Worm (Caenorhabditis elegans): Measurements from ENCODE around the gene plp-1.

Gene plp-1

DNA sequence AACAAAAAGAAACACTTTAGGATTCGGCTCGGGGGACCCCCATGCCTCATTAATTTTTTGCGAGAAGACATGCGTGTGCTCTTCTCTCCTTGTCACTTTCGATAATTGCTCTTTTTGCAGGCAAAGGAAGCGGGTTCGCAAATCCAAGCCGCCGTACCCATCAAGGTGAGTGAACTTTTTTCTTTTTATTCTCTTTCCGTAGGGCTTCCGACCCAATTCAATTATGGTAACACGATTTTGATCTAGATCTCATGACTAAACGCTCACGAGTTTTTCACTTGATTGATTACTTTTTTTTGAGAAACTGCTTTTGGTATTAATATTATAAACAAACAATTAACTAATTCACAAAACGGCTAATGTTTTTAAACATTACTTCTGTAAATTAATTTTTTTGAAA, 20.6 kb upstream of the plp-1 start (continued):
- no peak for TF ChIP-seq C04F5.9 (tag; optimal IDR thresholded peaks at IDR 0.05)
- peak; percentile 17 for TF ChIP-seq fkh-10 (GFP tag; optimal IDR thresholded peaks at IDR 0.05)
- TF ChIP-seq nhr-71 (tag; optimal IDR thresholded peaks at IDR 0.05) = peak; percentile 54
- no peak for TF ChIP-seq nhr-237 (tag; optimal IDR thresholded peaks at IDR 0.05)
- no peak for TF ChIP-seq aha-1 (tag; optimal IDR thresholded peaks at IDR 0.05)
- TF ChIP-seq elt-3 (tag; optimal IDR thresholded peaks at IDR 0.05) = no peak
- TF ChIP-seq nhr-20 (tag; optimal IDR thresholded peaks at IDR 0.05) = no peak
- no peak for TF ChIP-seq lin-15B (tag; optimal IDR thresholded peaks at IDR 0.05)
- no peak for TF ChIP-seq hlh-17 (GFP tag; optimal IDR thresholded peaks at IDR 0.05; ENCODE audit: borderline replicate concordance)
- peak; percentile 53 for TF ChIP-seq ceh-8 (GFP tag; optimal IDR thresholded peaks at IDR 0.05)
- TF ChIP-seq efl-3 (GFP tag; optimal IDR thresholded peaks at IDR 0.05) = no peak
- no peak for TF ChIP-seq lir-3 (tag; optimal IDR thresholded peaks at IDR 0.05; ENCODE audit: poor library complexity)
- no peak for TF ChIP-seq ztf-4 (tag; optimal IDR thresholded peaks at IDR 0.05)
- TF ChIP-seq nhr-76 (tag; optimal IDR thresholded peaks at IDR 0.05) = no peak

DNA sequence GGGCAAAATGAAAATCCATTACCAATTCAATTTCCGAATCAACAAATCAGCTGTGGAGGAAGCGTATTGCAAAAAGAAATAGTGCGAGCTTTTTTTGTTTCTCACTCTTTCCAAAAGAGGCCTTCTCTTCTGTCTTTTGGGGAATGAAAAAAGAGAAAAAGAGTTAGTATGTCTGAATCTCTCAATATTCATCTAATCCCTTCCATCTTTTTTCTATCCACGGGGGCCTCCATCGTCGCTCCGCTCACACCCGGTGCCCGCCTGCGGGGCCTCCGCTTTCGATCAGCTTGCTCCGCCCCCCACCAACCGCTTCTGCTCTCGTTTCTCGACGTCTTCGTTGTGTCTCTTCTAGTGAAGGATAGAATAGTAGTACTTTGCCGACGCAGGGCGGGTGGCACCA, 13.9 kb upstream of the plp-1 start:
- TF ChIP-seq isw-1 (GFP tag; IDR thresholded peaks at IDR 0.05) (peak; percentile 20; the same call in 1 of the 2 replicates), efl-1 (optimal IDR thresholded peaks at IDR 0.05) (no peak), efl-1 (GFP tag; optimal IDR thresholded peaks at IDR 0.05 in 1 of 2) (no peak), snu-23 (GFP tag; optimal IDR thresholded peaks at IDR 0.05) (peak; percentile 34), zag-1 (tag; optimal IDR thresholded peaks at IDR 0.05) (peak; percentile 49), tbx-2 (tag; optimal IDR thresholded peaks at IDR 0.05) (peak; percentile 20), lin-14 (GFP tag; optimal IDR thresholded peaks at IDR 0.05) (peak; percentile 86), alr-1 (tag; optimal IDR thresholded peaks at IDR 0.05; ENCODE audit: borderline replicate concordance) (no peak), unc-86 (tag; optimal IDR thresholded peaks at IDR 0.05) (peak; percentile 49), pax-3 (tag; optimal IDR thresholded peaks at IDR 0.05) (no peak), nhr-77 (tag; optimal IDR thresholded peaks at IDR 0.05) (no peak), nhr-47 (tag; optimal IDR thresholded peaks at IDR 0.05) (peak; percentile 40), fkh-8 (tag; optimal IDR thresholded peaks at IDR 0.05) (peak; percentile 66), tlp-1 (tag; optimal IDR thresholded peaks at IDR 0.05) (no peak), C34B4.2 (tag; optimal IDR thresholded peaks at IDR 0.05) (no peak), ceh-82 (tag; optimal IDR thresholded peaks at IDR 0.05) (peak in 2 of 3 experiments; percentile 46 to 54), nhr-71 (tag; optimal IDR thresholded peaks at IDR 0.05) (peak; percentile 48), ceh-88 (GFP tag; IDR thresholded peaks at IDR 0.05) (no peak), mdl-1 (tag; optimal IDR thresholded peaks at IDR 0.05) (no peak), lsy-2 (tag; optimal IDR thresholded peaks at IDR 0.05) (peak in 1 of 2 experiments; percentile 4), egl-13 (tag; optimal IDR thresholded peaks at IDR 0.05) (peak; percentile 31), xbp-1 (tag; optimal IDR thresholded peaks at IDR 0.05) (peak; percentile 26), zip-4 (GFP tag; optimal IDR thresholded peaks at IDR 0.05) (no peak), elt-2 (tag; optimal IDR thresholded peaks at IDR 0.05) (no peak), swsn-7 (tag; optimal IDR thresholded peaks at IDR 0.05) (peak; percentile 47), nhr-12 (tag; optimal IDR thresholded peaks at IDR 0.05) (no peak), fkh-10 (GFP tag; optimal IDR thresholded peaks at IDR 0.05) (peak; percentile 31), jun-1 (tag; optimal IDR thresholded peaks at IDR 0.05) (no peak)

DNA sequence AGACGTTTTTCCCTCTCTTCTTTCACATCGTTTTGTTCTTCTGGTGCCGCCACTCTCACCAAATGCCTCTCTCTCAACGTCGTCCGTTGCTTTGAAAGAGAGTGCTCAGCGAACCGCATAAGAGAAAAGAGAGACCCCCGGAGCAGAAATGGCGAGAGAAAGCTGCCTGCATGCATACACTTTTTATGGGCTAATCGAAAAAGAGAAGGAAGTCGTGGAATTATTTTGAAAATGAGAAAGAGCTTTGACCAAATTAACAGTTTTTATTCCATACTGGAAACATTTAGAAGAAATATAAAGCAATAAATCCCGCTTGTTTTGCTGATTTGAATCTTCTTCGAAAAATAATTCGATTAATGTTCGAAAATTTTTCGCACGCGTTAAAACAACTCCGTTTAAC, 12.7 kb upstream of the plp-1 start:
- TF ChIP-seq lin-14 (GFP tag; optimal IDR thresholded peaks at IDR 0.05) = peak; percentile 54
- no peak for TF ChIP-seq alr-1 (tag; optimal IDR thresholded peaks at IDR 0.05; ENCODE audit: borderline replicate concordance)
- TF ChIP-seq efl-1 (optimal IDR thresholded peaks at IDR 0.05) = no peak
- TF ChIP-seq efl-1 (GFP tag; optimal IDR thresholded peaks at IDR 0.05 in 1 of 2) = peak in 1 of 2 experiments; percentile 76
- TF ChIP-seq nhr-90 (tag; optimal IDR thresholded peaks at IDR 0.05; ENCODE audit: poor library complexity) = no peak
- no peak for TF ChIP-seq C16A3.4 (tag; optimal IDR thresholded peaks at IDR 0.05)
- TF ChIP-seq tbx-2 (tag; optimal IDR thresholded peaks at IDR 0.05) = no peak
- TF ChIP-seq ceh-82 (tag; optimal IDR thresholded peaks at IDR 0.05) = peak in 1 of 3 experiments; percentile 1
